Fruit fly (Drosophila melanogaster) whole organism, wandering third instar larva: Measurements from ENCODE around the gene Shawl.

Experiments used
- CrebA ChIP-seq: fragments of 200-800 bp; sonication (Bioruptor generic); optimal IDR thresholded peaks from 2 replicates; lab custom pipeline; 2016; ENCODE audit warnings: missing biosample characterization, mild to moderate bottlenecking, missing genetic modification characterization, borderline replicate concordance
- Hr83 ChIP-seq: fragments of 200-300 bp; sonication (Bioruptor generic); optimal IDR thresholded peaks from 2 replicates; lab custom pipeline; 2016; ENCODE audit warnings: missing biosample characterization, mild to moderate bottlenecking, missing genetic modification characterization, moderate library complexity; ENCODE audit not compliant: poor library complexity, severe bottlenecking
- N ChIP-seq: fragments of >200 bp; optimal IDR thresholded peaks from 2 replicates; lab custom pipeline; 2018; ENCODE audit warnings: missing biosample characterization, missing external identifiers, missing genetic modification characterization
- OdsH ChIP-seq: fragments of 200-800 bp; sonication (Bioruptor generic); optimal IDR thresholded peaks from 2 replicates; lab custom pipeline; 2016; ENCODE audit warnings: missing biosample characterization, mild to moderate bottlenecking, missing genetic modification characterization
- Rel ChIP-seq, 2 experiments: fragments of 200-800 bp; sonication (Bioruptor generic) in 1 of 2; optimal IDR thresholded peaks; 2 replicates in 1 of 2; 3 replicates in 1 of 2; lab custom pipeline; 2016 to 2019; ENCODE audit warnings: mild to moderate bottlenecking in 2 of 2, missing biosample characterization in 2 of 2, missing genetic modification characterization in 2 of 2, moderate library complexity in 1 of 2
- sage ChIP-seq: fragments of 200-800 bp; sonication (Bioruptor generic); optimal IDR thresholded peaks from 2 replicates; lab custom pipeline; 2016; ENCODE audit warnings: missing biosample characterization, mild to moderate bottlenecking, missing genetic modification characterization

- no peak for TF ChIP-seq OdsH (GFP tag; lab: Kevin White, UChicago)
- no peak for TF ChIP-seq sage
- no peak for TF ChIP-seq CrebA (GFP tag; lab: Kevin White, UChicago)
- TF ChIP-seq Hr83 (GFP tag; lab: Kevin White, UChicago), result no peak
- TF ChIP-seq Rel (GFP tag; optimal IDR thresholded peaks at IDR 0.05; lab: Kevin White, UChicago), result no peak
- no peak for TF ChIP-seq Rel (tag; optimal IDR thresholded peaks at IDR 0.05; lab: Kevin White, UChicago)
- no peak for TF ChIP-seq N
Observed at dm6 chr2L:9321022-9321421, 93.9 kb downstream of the Shawl start.
